Worm (Caenorhabditis elegans): ENCODE results near the gene Y66C5A.1.

The Y66C5A.1 gene

ce11 chrX:14484827-14485226, 29.5 kb upstream of the Y66C5A.1 start, which contains the start of gene M163.8:
TSS of gene M163.8 (plus strand) at chrX:14485127.
- TF ChIP-seq unc-62 (GFP tag; optimal IDR thresholded peaks at IDR 0.05) = no peak

- no peak for TF ChIP-seq unc-62 (GFP tag; optimal IDR thresholded peaks at IDR 0.05)
Observed at ce11 chrX:14481637-14482036, 26.3 kb upstream of the Y66C5A.1 start.

- TF ChIP-seq unc-62 (GFP tag; optimal IDR thresholded peaks at IDR 0.05) = no peak
Observed at ce11 chrX:14480248-14480647, 24.9 kb upstream of the Y66C5A.1 start, which contains the start of gene gfi-3. TSS of gene gfi-3 (plus strand) at chrX:14480572.

ce11 chrX:14478743-14479428, 23.6 kb upstream of the Y66C5A.1 start, which contains the start of gene M163.11:
TSS of gene M163.11 (plus strand) at chrX:14479378.
- no peak for TF ChIP-seq unc-62 (GFP tag; optimal IDR thresholded peaks at IDR 0.05)

ce11 chrX:14478193-14478592, 22.9 kb upstream of the Y66C5A.1 start:
- no peak for TF ChIP-seq unc-62 (GFP tag; optimal IDR thresholded peaks at IDR 0.05)

- no peak for TF ChIP-seq unc-62 (GFP tag; optimal IDR thresholded peaks at IDR 0.05)
Observed at ce11 chrX:14477338-14477737, 22.0 kb upstream of the Y66C5A.1 start.

ce11 chrX:14476625-14477257, 21.4 kb upstream of the Y66C5A.1 start:
- TF ChIP-seq unc-62 (GFP tag; optimal IDR thresholded peaks at IDR 0.05) = no peak

- no peak for TF ChIP-seq unc-62 (GFP tag; optimal IDR thresholded peaks at IDR 0.05)
Observed at ce11 chrX:14473740-14474139, 18.4 kb upstream of the Y66C5A.1 start, which contains the start of gene M163.5. TSS of gene M163.5 (plus strand) at chrX:14474040.

- no peak for TF ChIP-seq unc-62 (GFP tag; optimal IDR thresholded peaks at IDR 0.05)
Observed at ce11 chrX:14470687-14471086, 15.4 kb upstream of the Y66C5A.1 start, which contains the start of gene M163.10. TSS of gene M163.10 (plus strand) at chrX:14470987.

ce11 chrX:14469284-14469683, 14.0 kb upstream of the Y66C5A.1 start, which contains the start of gene M163.9:
TSS of gene M163.9 (plus strand) at chrX:14469584.
- TF ChIP-seq unc-62 (GFP tag; optimal IDR thresholded peaks at IDR 0.05) = no peak

- TF ChIP-seq unc-62 (GFP tag; optimal IDR thresholded peaks at IDR 0.05) = no peak
Observed at ce11 chrX:14466532-14466931, 11.2 kb upstream of the Y66C5A.1 start, which contains the start of gene M163.21. TSS of gene M163.21 (plus strand) at chrX:14466832.

- no peak for TF ChIP-seq unc-62 (GFP tag; optimal IDR thresholded peaks at IDR 0.05)
Observed at ce11 chrX:14465593-14465992, 10.3 kb upstream of the Y66C5A.1 start, which contains the start of gene M163.22. TSS of gene M163.22 (plus strand) at chrX:14465893.

ce11 chrX:14464513-14464912, 9.2 kb upstream of the Y66C5A.1 start, which contains the start of gene M163.7:
TSS of gene M163.7 (plus strand) at chrX:14464813.
- TF ChIP-seq unc-62 (GFP tag; optimal IDR thresholded peaks at IDR 0.05) = no peak

- TF ChIP-seq unc-62 (GFP tag; optimal IDR thresholded peaks at IDR 0.05) = no peak
Observed at ce11 chrX:14460412-14460811, 5.1 kb upstream of the Y66C5A.1 start, which contains the start of gene Y66C5A.2. TSS of gene Y66C5A.2 (plus strand) at chrX:14460712.

- TF ChIP-seq unc-62 (GFP tag; optimal IDR thresholded peaks at IDR 0.05) = no peak
Observed at ce11 chrX:14453735-14454134, 1.6 kb downstream of the Y66C5A.1 start, which contains the start of gene F23D12.7. TSS of gene F23D12.7 (minus strand) at chrX:14453835.

- TF ChIP-seq unc-62 (GFP tag; optimal IDR thresholded peaks at IDR 0.05) = no peak
Observed at ce11 chrX:14447910-14448309, 7.4 kb downstream of the Y66C5A.1 start, which contains the start of gene jmjd-3.2. TSS of gene jmjd-3.2 (plus strand) at chrX:14448210.

Measured in whole organism, dauer.